Worm (Caenorhabditis elegans): ENCODE data around the gene cka-2.

DNA sequence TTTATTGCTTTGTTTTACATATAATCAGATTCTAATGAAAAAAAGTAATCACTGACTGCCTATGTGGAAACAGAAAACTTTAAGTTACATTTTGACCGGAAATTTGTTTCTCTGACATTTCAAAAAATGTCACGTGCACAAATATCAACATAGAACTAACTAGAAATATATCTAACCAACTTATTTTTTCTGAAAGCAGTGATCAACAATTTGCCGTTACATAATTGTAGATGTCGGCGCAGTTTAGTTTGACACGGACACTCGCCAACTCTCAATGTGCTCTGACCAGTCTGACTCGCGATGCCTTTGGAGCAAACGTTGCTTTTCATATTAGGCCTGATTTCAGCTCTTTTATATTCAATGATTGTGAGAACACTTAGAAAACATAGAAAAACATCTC lies 29.2 kb upstream of the cka-2 start, which contains the start of gene srv-6:
- TF ChIP-seq tab-1 (GFP tag; IDR thresholded peaks at IDR 0.05) (no peak), flt-1 (GFP tag; IDR thresholded peaks at IDR 0.05) (no peak), T22C8.4 (GFP tag; IDR thresholded peaks at IDR 0.05) (no peak), med-1 (GFP tag; optimal IDR thresholded peaks at IDR 0.05; ENCODE audit: insufficient read depth) (no peak)
